Worm (Caenorhabditis elegans): ENCODE data around the gene acr-7.

DNA sequence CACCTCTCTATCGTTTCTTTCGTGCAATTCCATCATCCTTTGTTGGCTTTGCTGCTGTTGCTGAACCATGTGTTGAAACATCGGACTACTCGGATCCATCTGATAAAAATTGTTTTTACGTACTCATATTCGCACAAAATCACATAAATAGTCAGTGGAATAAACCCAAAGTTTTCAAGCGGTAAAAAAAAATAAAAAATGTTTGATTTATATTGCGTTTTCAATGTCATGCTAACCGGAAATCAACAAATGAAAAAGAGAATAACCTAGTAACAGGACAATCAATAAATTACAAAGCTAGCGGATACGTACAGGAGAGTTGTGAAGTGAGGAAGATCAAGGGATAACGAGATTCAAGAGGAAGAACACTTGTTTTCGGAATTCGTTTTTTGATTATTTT lies 5.3 kb upstream of the acr-7 start, which contains the start of gene mdt-10:
- TF ChIP-seq him-1 (tag; optimal IDR thresholded peaks at IDR 0.05) (no peak), W03F9.2 (tag; optimal IDR thresholded peaks at IDR 0.05) (no peak)

Measured in whole organism, L4/young adult.